Fruit fly (Drosophila melanogaster) whole organism, embryonic: ENCODE measurements around the gene Hmbs.

Experiments
- ATbp ChIP-seq: fragments of 200-800 bp; sonication (Bioruptor generic); optimal IDR thresholded peaks from 2 replicates; lab custom pipeline; 2017; ENCODE audit warnings: missing biosample characterization, mild to moderate bottlenecking, missing genetic modification characterization, missing genetic modification reagents
- Atf-2 ChIP-seq: fragments of 200-800 bp; sonication (Bioruptor generic); optimal IDR thresholded peaks from 2 replicates; lab custom pipeline; 2016; ENCODE audit warnings: missing biosample characterization, missing genetic modification characterization
- B-H2 ChIP-seq: fragments of 200-800 bp; sonication (Bioruptor generic); optimal IDR thresholded peaks from 2 replicates; lab custom pipeline; 2018; ENCODE audit warnings: missing biosample characterization, mild to moderate bottlenecking, missing genetic modification characterization
- BEAF-32 ChIP-seq: fragments of 200-800 bp; sonication (Bioruptor generic); optimal IDR thresholded peaks from 3 replicates; lab custom pipeline; 2017; ENCODE audit warnings: missing biosample characterization, missing genetic modification characterization, mild to moderate bottlenecking, moderate library complexity, missing genetic modification reagents
- Blimp-1 ChIP-seq: fragments of 200-800 bp; sonication (Bioruptor generic); optimal IDR thresholded peaks from 3 replicates; lab custom pipeline; 2018; ENCODE audit warnings: missing biosample characterization, missing genetic modification characterization, mild to moderate bottlenecking, moderate library complexity, missing genetic modification reagents
- CG10462 ChIP-seq: fragments of 200-800 bp; sonication (Bioruptor generic); optimal IDR thresholded peaks from 2 replicates; lab custom pipeline; 2016; ENCODE audit warnings: missing biosample characterization, missing genetic modification characterization
- CG11560 ChIP-seq: fragments of 200-800 bp; sonication (Bioruptor generic); IDR thresholded peaks from 3 replicates; pipeline ENCODE4 v1.3.6; 2022; ENCODE audit warnings: missing biosample characterization, missing genetic modification characterization
- CG11695 ChIP-seq: fragments of 200-800 bp; sonication (Bioruptor generic); IDR thresholded peaks from 3 replicates; pipeline ENCODE4 v1.3.6; 2022; ENCODE audit warnings: missing biosample characterization, missing genetic modification characterization
- CG12236 ChIP-seq: fragments of 200-800 bp; sonication (Bioruptor generic); optimal IDR thresholded peaks from 2 replicates; lab custom pipeline; 2016; ENCODE audit warnings: missing biosample characterization, missing genetic modification characterization
- CG12769 ChIP-seq: fragments of 200-800 bp; sonication (Bioruptor generic); optimal IDR thresholded peaks from 2 replicates; lab custom pipeline; 2019; ENCODE audit warnings: missing biosample characterization, mild to moderate bottlenecking, missing genetic modification characterization, moderate library complexity
- CG17829 ChIP-seq: fragments of 200-800 bp; optimal IDR thresholded peaks from 2 replicates; lab custom pipeline; 2019; ENCODE audit warnings: missing biosample characterization, mild to moderate bottlenecking, missing genetic modification characterization, moderate library complexity
- CG2678 ChIP-seq: fragments of 200-800 bp; sonication (Bioruptor generic); optimal IDR thresholded peaks from 3 replicates; lab custom pipeline; 2019; ENCODE audit warnings: missing biosample characterization, mild to moderate bottlenecking, missing genetic modification characterization, moderate library complexity
- CG31365 ChIP-seq: fragments of 200-800 bp; sonication (Bioruptor generic); optimal IDR thresholded peaks from 2 replicates; lab custom pipeline; 2018; ENCODE audit warnings: missing biosample characterization, mild to moderate bottlenecking, missing genetic modification characterization
- CG4404 ChIP-seq: fragments of 200-800 bp; sonication (Bioruptor generic); IDR thresholded peaks from 2 replicates; pipeline ENCODE4 v1.3.6; 2022; ENCODE audit warnings: missing biosample characterization, missing genetic modification characterization
- CG4820 ChIP-seq: fragments of 200-800 bp; sonication (Bioruptor generic); optimal IDR thresholded peaks from 3 replicates; lab custom pipeline; 2016; ENCODE audit warnings: missing biosample characterization, missing genetic modification characterization
- CG4854 ChIP-seq: fragments of 200-800 bp; sonication (Bioruptor generic); optimal IDR thresholded peaks from 2 replicates; lab custom pipeline; 2016; ENCODE audit warnings: missing biosample characterization, missing genetic modification characterization, inconsistent platforms
- CG7556 ChIP-seq: fragments of 200-800 bp; sonication (Bioruptor generic); optimal IDR thresholded peaks from 2 replicates; lab custom pipeline; 2017; ENCODE audit warnings: missing biosample characterization, mild to moderate bottlenecking, missing genetic modification characterization
- CG7987 ChIP-seq: fragments of 200-800 bp; sonication (Bioruptor generic); optimal IDR thresholded peaks from 2 replicates; lab custom pipeline; 2018; ENCODE audit warnings: missing biosample characterization, mild to moderate bottlenecking, missing genetic modification characterization, moderate library complexity
- CG8290 ChIP-seq, 3 experiments: fragments of 200-800 bp; sonication (Bioruptor generic); optimal IDR thresholded peaks; 2 replicates each; lab custom pipeline; 2016 to 2019; ENCODE audit warnings: missing biosample characterization in 3 of 3, missing genetic modification characterization in 3 of 3, mild to moderate bottlenecking in 2 of 3, moderate library complexity in 1 of 3
- CG8924 ChIP-seq: fragments of 200-800 bp; optimal IDR thresholded peaks from 3 replicates; lab custom pipeline; 2019; ENCODE audit warnings: missing biosample characterization, mild to moderate bottlenecking, missing genetic modification characterization, moderate library complexity
- CG8944 ChIP-seq: fragments of 200-800 bp; sonication (Bioruptor generic); optimal IDR thresholded peaks from 3 replicates; lab custom pipeline; 2016; ENCODE audit warnings: missing biosample characterization, missing genetic modification characterization
- CG9797 ChIP-seq: fragments of 200-800 bp; sonication (Bioruptor generic); optimal IDR thresholded peaks from 3 replicates; lab custom pipeline; 2018; ENCODE audit warnings: missing biosample characterization, mild to moderate bottlenecking, missing genetic modification characterization
- CG9932 ChIP-seq: fragments of 200-800 bp; sonication (Bioruptor generic); IDR thresholded peaks from 2 replicates; pipeline ENCODE4 v1.3.6; 2022; ENCODE audit warnings: missing biosample characterization, missing genetic modification characterization
- CkIIα-i1 ChIP-seq: fragments of 200-800 bp; sonication (Bioruptor generic); IDR thresholded peaks from 2 replicates; pipeline ENCODE4 v1.3.6; 2022; ENCODE audit warnings: missing biosample characterization, missing genetic modification characterization
- HLH4C ChIP-seq: fragments of 200-800 bp; sonication (Bioruptor generic); IDR thresholded peaks from 3 replicates; pipeline ENCODE4 v1.3.6; 2022; ENCODE audit warnings: missing biosample characterization, missing genetic modification characterization; ENCODE audit not compliant: partially characterized antibody
- HLH54F ChIP-seq: fragments of 200-800 bp; sonication (Bioruptor generic); optimal IDR thresholded peaks from 3 replicates; lab custom pipeline; 2016; ENCODE audit warnings: missing biosample characterization, missing genetic modification characterization
- HLHmδ ChIP-seq: fragments of 200-800 bp; sonication (Bioruptor generic); optimal IDR thresholded peaks from 2 replicates; lab custom pipeline; 2018; ENCODE audit warnings: missing biosample characterization, mild to moderate bottlenecking, missing genetic modification characterization, moderate library complexity
- Meics ChIP-seq: fragments of 200-800 bp; sonication (Bioruptor generic); optimal IDR thresholded peaks from 2 replicates; lab custom pipeline; 2017; ENCODE audit warnings: missing biosample characterization, mild to moderate bottlenecking, missing genetic modification characterization
- NFAT ChIP-seq: fragments of 200-800 bp; sonication (Bioruptor generic); IDR thresholded peaks from 2 replicates; pipeline ENCODE4 v1.3.6; 2022; ENCODE audit warnings: missing biosample characterization, missing genetic modification characterization
- Opbp ChIP-seq: fragments of 200-800 bp; sonication (Bioruptor generic); IDR thresholded peaks from 3 replicates; pipeline ENCODE4 v1.3.6; 2022; ENCODE audit warnings: missing biosample characterization, missing genetic modification characterization; ENCODE audit not compliant: partially characterized antibody
- Poxn ChIP-seq: fragments of 200-800 bp; sonication (Bioruptor generic); IDR thresholded peaks from 2 replicates; pipeline ENCODE4 v1.3.6; 2022; ENCODE audit warnings: missing biosample characterization, missing genetic modification characterization
- Trl ChIP-seq, 3 experiments: fragments of >200 bp in 2 of 3; fragments of 200-800 bp in 1 of 3; sonication (Bioruptor generic) in 1 of 3; optimal IDR thresholded peaks; 2 replicates in 1 of 3; 3 replicates in 2 of 3; lab custom pipeline; 2016 to 2017; ENCODE audit warnings: missing biosample characterization in 1 of 3, missing genetic modification characterization in 1 of 3
- Usf ChIP-seq: fragments of 200-800 bp; sonication (Bioruptor generic); optimal IDR thresholded peaks from 2 replicates; lab custom pipeline; 2017; ENCODE audit warnings: missing genotype, missing biosample characterization, missing genetic modification characterization
- Vsx1 ChIP-seq: fragments of 200-800 bp; sonication (Bioruptor generic); optimal IDR thresholded peaks from 2 replicates; lab custom pipeline; 2017; ENCODE audit warnings: missing biosample characterization, mild to moderate bottlenecking, missing genetic modification characterization, missing genetic modification reagents
- abd-A ChIP-seq: fragments of 200-800 bp; sonication (Bioruptor generic); optimal IDR thresholded peaks from 3 replicates; lab custom pipeline; 2019; ENCODE audit warnings: missing biosample characterization, mild to moderate bottlenecking, missing genetic modification characterization, moderate library complexity
- bigmax ChIP-seq: fragments of 200-800 bp; sonication (Bioruptor generic); optimal IDR thresholded peaks from 2 replicates; lab custom pipeline; 2018; ENCODE audit warnings: missing biosample characterization, mild to moderate bottlenecking, missing genetic modification characterization
- bowl ChIP-seq: fragments of 200-800 bp; sonication (Bioruptor generic); IDR thresholded peaks from 2 replicates; pipeline ENCODE4 v1.3.6; 2022; ENCODE audit warnings: missing biosample characterization, missing genetic modification characterization
- cad ChIP-seq: fragments of >200 bp; optimal IDR thresholded peaks from 2 replicates; lab custom pipeline; 2017; ENCODE audit warnings: missing biosample characterization, missing genetic modification characterization
- corto ChIP-seq: fragments of 200-800 bp; sonication (Bioruptor generic); optimal IDR thresholded peaks from 2 replicates; lab custom pipeline; 2016; ENCODE audit warnings: missing biosample characterization, mild to moderate bottlenecking, missing genetic modification characterization, moderate library complexity
- gce ChIP-seq: fragments of 200-800 bp; sonication (Bioruptor generic); IDR thresholded peaks from 3 replicates; pipeline ENCODE4 v1.3.6; 2022; ENCODE audit warnings: missing biosample characterization, missing genetic modification characterization
- gcm2 ChIP-seq: fragments of 200-800 bp; sonication (Bioruptor generic); optimal IDR thresholded peaks from 2 replicates; lab custom pipeline; 2016; ENCODE audit warnings: missing biosample characterization, missing genetic modification characterization
- grn ChIP-seq: fragments of 200-800 bp; sonication (Bioruptor generic); optimal IDR thresholded peaks from 3 replicates; lab custom pipeline; 2017; ENCODE audit warnings: missing biosample characterization, missing genetic modification characterization
- her ChIP-seq: fragments of 200-800 bp; sonication (Bioruptor generic); optimal IDR thresholded peaks from 2 replicates; lab custom pipeline; 2016; ENCODE audit warnings: missing biosample characterization, missing genetic modification characterization
- hth ChIP-seq: fragments of >200 bp; optimal IDR thresholded peaks from 2 replicates; lab custom pipeline; 2017; ENCODE audit warnings: inconsistent platforms
- mam ChIP-seq: fragments of 200-800 bp; sonication (Bioruptor generic); optimal IDR thresholded peaks from 3 replicates; lab custom pipeline; 2016; ENCODE audit warnings: missing biosample characterization, missing genetic modification characterization
- phol ChIP-seq: fragments of 200-800 bp; sonication (Bioruptor generic); optimal IDR thresholded peaks from 3 replicates; lab custom pipeline; 2018; ENCODE audit warnings: missing biosample characterization, mild to moderate bottlenecking, missing genetic modification characterization, moderate library complexity
- seq ChIP-seq: fragments of 200-800 bp; sonication (Bioruptor generic); IDR thresholded peaks from 2 replicates; pipeline ENCODE4 v1.3.6; 2022; ENCODE audit warnings: missing biosample characterization, missing genetic modification characterization
- sisA ChIP-seq: fragments of 200-800 bp; sonication (Bioruptor generic); IDR thresholded peaks from 2 replicates; pipeline ENCODE4 v1.3.6; 2022; ENCODE audit warnings: missing biosample characterization, missing genetic modification characterization
- ttk ChIP-seq: fragments of 200-800 bp; sonication (Bioruptor generic); IDR thresholded peaks from 2 replicates; pipeline ENCODE4 v2.1.2; 2022; ENCODE audit warnings: missing biosample characterization, missing genetic modification characterization

Hmbs gene

dm6 chr3L:1378862-1379543 lies 44.3 kb downstream of the Hmbs start (continued):
- TF ChIP-seq Blimp-1 (GFP tag; lab: Kevin White, UChicago), result peak; percentile 61
- TF ChIP-seq gce, result 0 out of 3 replicates have a peak, but pooled peaks have one; percentile 13
- peak; percentile 23 for TF ChIP-seq corto (GFP tag; lab: Kevin White, UChicago)
- TF ChIP-seq sisA (GFP tag; lab: Robert Waterston, UW), result peak; percentile 72
- TF ChIP-seq bowl (GFP tag; lab: Robert Waterston, UW), result 0 out of 2 replicates have a peak, but pooled peaks have one; percentile 9
- no peak for TF ChIP-seq Vsx1 (GFP tag; lab: Kevin White, UChicago)
- peak; percentile 62 for TF ChIP-seq CG4404 (GFP tag; lab: Robert Waterston, UW)
- TF ChIP-seq Poxn (GFP tag; lab: Robert Waterston, UW), result no peak
- no peak for TF ChIP-seq cad (GFP tag; lab: Kevin White, UChicago)
- TF ChIP-seq ATbp (GFP tag; lab: Kevin White, UChicago), result peak; percentile 56
- peak; percentile 37; the same call in 1 of the 2 replicates for TF ChIP-seq seq (GFP tag; lab: Robert Waterston, UW)
- TF ChIP-seq ttk (GFP tag; lab: Robert Waterston, UW), result no peak
- TF ChIP-seq CG11695, result peak; percentile 64
- TF ChIP-seq HLH54F, result no peak
- TF ChIP-seq gcm2, result no peak
- TF ChIP-seq CG17829 (tag; lab: Kevin White, UChicago), result peak; percentile 70
- no peak for TF ChIP-seq CG9797 (GFP tag; lab: Kevin White, UChicago)
- 0 out of 2 replicates have a peak, but pooled peaks have one; percentile 16 for TF ChIP-seq CG9932 (GFP tag; lab: Robert Waterston, UW)
- TF ChIP-seq CG7987 (GFP tag; lab: Kevin White, UChicago), result no peak
- no peak for TF ChIP-seq HLHmδ (GFP tag; lab: Kevin White, UChicago)
- TF ChIP-seq bigmax (GFP tag; lab: Kevin White, UChicago), result no peak
- TF ChIP-seq CG11560 (tag; lab: Robert Waterston, UW), result 0 out of 3 replicates have a peak, but pooled peaks have one; percentile 39
- no peak for TF ChIP-seq NFAT (GFP tag; lab: Robert Waterston, UW)
- TF ChIP-seq CG8944 (GFP tag; lab: Kevin White, UChicago), result no peak
- no peak for TF ChIP-seq CG10462 (GFP tag; lab: Kevin White, UChicago)
- TF ChIP-seq CG4854 (GFP tag; lab: Kevin White, UChicago), result peak; percentile 5
- TF ChIP-seq HLH4C (GFP tag; lab: Robert Waterston, UW), result no peak
- TF ChIP-seq CG31365 (tag; lab: Kevin White, UChicago), result no peak
- TF ChIP-seq Trl (optimal IDR thresholded peaks at IDR 0.05; lab: Kevin White, UChicago), result no peak
- no peak for TF ChIP-seq Trl (GFP tag; optimal IDR thresholded peaks at IDR 0.05; lab: Kevin White, UChicago)
- peak; percentile 72 for TF ChIP-seq CG2678 (tag; lab: Kevin White, UChicago)
- no peak for TF ChIP-seq BEAF-32 (GFP tag; lab: Kevin White, UChicago)
- TF ChIP-seq CG12769, result peak; percentile 69
- TF ChIP-seq her (GFP tag; lab: Kevin White, UChicago), result no peak
- no peak for TF ChIP-seq grn (GFP tag; lab: Kevin White, UChicago)
- TF ChIP-seq CG7556 (GFP tag; lab: Kevin White, UChicago), result peak; percentile 68
- no peak for TF ChIP-seq CkIIα-i1 (GFP tag; lab: Robert Waterston, UW)
- TF ChIP-seq Opbp, result no peak
- TF ChIP-seq Atf-2 (GFP tag; lab: Kevin White, UChicago), result no peak
- TF ChIP-seq Usf (GFP tag; lab: Kevin White, UChicago), result peak; percentile 12
- TF ChIP-seq abd-A, result no peak
- no peak for TF ChIP-seq B-H2 (GFP tag; lab: Kevin White, UChicago)
- TF ChIP-seq Meics (GFP tag; lab: Kevin White, UChicago), result peak; percentile 11
- peak; percentile 75 for TF ChIP-seq CG8924 (tag; lab: Kevin White, UChicago)
- TF ChIP-seq CG8290 (GFP tag; optimal IDR thresholded peaks at IDR 0.05; lab: Kevin White, UChicago), result no peak
- TF ChIP-seq CG8290 (tag; optimal IDR thresholded peaks at IDR 0.05; lab: Kevin White, UChicago), result peak in 1 of 2 experiments; percentile 76
- TF ChIP-seq hth, result no peak
- peak; percentile 66 for TF ChIP-seq phol
- peak; percentile 7 for TF ChIP-seq mam
- peak; percentile 34 for TF ChIP-seq CG4820 (GFP tag; lab: Kevin White, UChicago)
- TF ChIP-seq CG12236 (GFP tag; lab: Kevin White, UChicago), result no peak
